Worm (Caenorhabditis elegans): Measurements from ENCODE around the gene C14C11.4.

C14C11.4 gene

DNA sequence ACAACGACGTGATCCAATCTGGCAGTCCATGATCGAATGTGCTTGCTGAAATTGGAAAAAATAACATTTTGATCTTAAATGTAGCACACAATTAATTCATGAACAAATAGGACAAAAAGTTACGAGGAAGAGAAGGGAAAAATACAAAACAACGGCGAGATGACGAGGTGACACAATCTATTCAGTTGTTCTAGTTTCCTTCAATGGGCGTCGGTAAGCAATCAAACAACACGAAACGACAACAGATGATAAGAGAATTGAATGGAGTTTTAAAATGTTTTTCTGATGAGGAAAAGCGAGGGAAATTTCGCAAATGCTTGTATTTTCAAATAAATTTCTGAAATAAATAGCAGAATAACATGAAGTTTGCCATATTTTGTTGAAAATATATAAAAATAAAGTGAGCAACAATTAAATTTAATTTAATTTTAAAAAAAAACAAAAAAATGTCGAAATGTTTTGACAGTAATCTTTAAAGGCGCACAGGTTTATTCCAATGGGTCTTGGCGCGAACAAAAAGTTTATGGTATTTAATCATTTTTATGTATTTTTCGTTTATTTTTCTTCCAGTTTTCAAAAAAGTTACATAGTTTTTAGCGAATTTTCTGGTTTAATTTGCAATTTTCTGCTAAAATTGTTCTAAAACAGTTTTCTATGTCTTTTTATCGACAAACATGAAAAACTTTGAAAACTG lies 18.8 kb downstream of the C14C11.4 start, which contains the start of gene C14C11.7:
C14C11.7 (minus strand) TSS at position 51 of the 694 bp plus-strand sequence.
- TF ChIP-seq ets-4 (GFP tag; optimal IDR thresholded peaks at IDR 0.05): no peak
- peak; percentile 50 for TF ChIP-seq efl-1 (GFP tag; optimal IDR thresholded peaks at IDR 0.05)
- peak; percentile 35; the same call in 1 of the 2 replicates for TF ChIP-seq madf-8 (GFP tag; conservative IDR thresholded peaks at IDR 0.05)
- peak; percentile 81 for TF ChIP-seq F33H1.4 (GFP tag; IDR thresholded peaks at IDR 0.05)
- no peak for TF ChIP-seq K12H6.12 (tag; optimal IDR thresholded peaks at IDR 0.05)
- no peak for TF ChIP-seq T26A5.8 (tag; optimal IDR thresholded peaks at IDR 0.05)
- no peak for TF ChIP-seq sea-2 (GFP tag; IDR thresholded peaks at IDR 0.05)
- peak; percentile 82 for TF ChIP-seq madf-6 (GFP tag; IDR thresholded peaks at IDR 0.05)
- TF ChIP-seq ama-1 (optimal IDR thresholded peaks at IDR 0.05): no peak
- TF ChIP-seq ama-1 (GFP tag; optimal IDR thresholded peaks at IDR 0.05): no peak
- TF ChIP-seq xnd-1 (tag; optimal IDR thresholded peaks at IDR 0.05): peak; percentile 63
- no peak for TF ChIP-seq rcor-1 (GFP tag; IDR thresholded peaks at IDR 0.05)
- TF ChIP-seq unc-130 (GFP tag; optimal IDR thresholded peaks at IDR 0.05): no peak
- no peak for TF ChIP-seq ztf-22 (GFP tag; optimal IDR thresholded peaks at IDR 0.05)
- TF ChIP-seq lsl-1 (GFP tag; optimal IDR thresholded peaks at IDR 0.05): peak; percentile 83
- TF ChIP-seq B0261.1 (tag; optimal IDR thresholded peaks at IDR 0.05): no peak

DNA sequence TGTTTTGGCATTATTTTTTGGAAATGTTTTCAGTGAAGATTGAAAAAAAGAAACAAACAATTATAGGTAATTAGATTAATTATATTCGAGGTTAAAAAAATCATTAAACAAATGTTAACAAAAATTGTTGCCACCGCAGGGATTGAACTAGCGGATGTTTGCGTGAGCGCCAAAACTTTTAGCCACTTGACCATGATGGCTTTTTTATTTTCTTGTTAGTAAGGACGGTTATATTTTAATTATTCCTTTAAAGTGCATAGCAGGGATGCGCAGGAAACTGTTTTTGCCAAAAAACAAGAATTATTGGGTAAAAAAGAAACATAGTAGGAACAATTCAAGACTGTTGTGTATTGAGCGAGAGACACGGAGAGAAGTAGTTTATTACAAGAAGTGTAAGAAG lies 19.9 kb downstream of the C14C11.4 start:
- peak; percentile 38 for TF ChIP-seq snpc-1.3 (tag; optimal IDR thresholded peaks at IDR 0.05; ENCODE audit: insufficient read depth)
- peak; percentile 24; the same call in 1 of the 2 replicates for TF ChIP-seq Y53F4B.3 (GFP tag; IDR thresholded peaks at IDR 0.05)
- TF ChIP-seq cebp-1 (GFP tag; IDR thresholded peaks at IDR 0.05): 0 out of 2 replicates have a peak, but pooled peaks have one; percentile 18
- TF ChIP-seq cebp-1 (tag; optimal IDR thresholded peaks at IDR 0.05): no peak
- TF ChIP-seq let-526 (GFP tag; IDR thresholded peaks at IDR 0.05): no peak
- no peak for TF ChIP-seq sdz-38 (tag; optimal IDR thresholded peaks at IDR 0.05)
- TF ChIP-seq him-1 (tag; optimal IDR thresholded peaks at IDR 0.05): peak; percentile 79
- no peak for TF ChIP-seq ceh-27 (GFP tag; optimal IDR thresholded peaks at IDR 0.05)
- TF ChIP-seq lsy-27 (tag; optimal IDR thresholded peaks at IDR 0.05; ENCODE audit: borderline replicate concordance, insufficient read depth): peak; percentile 49
- no peak; the same call in 1 of the 2 replicates for TF ChIP-seq madf-8 (GFP tag; conservative IDR thresholded peaks at IDR 0.05)
- no peak for TF ChIP-seq zfh-2 (GFP tag; conservative IDR thresholded peaks at IDR 0.05)
- TF ChIP-seq xnd-1 (tag; optimal IDR thresholded peaks at IDR 0.05): peak; percentile 52
- no peak for TF ChIP-seq Y67H2A.10 (GFP tag; conservative IDR thresholded peaks at IDR 0.05)
- TF ChIP-seq unc-62 (GFP tag; optimal IDR thresholded peaks at IDR 0.05): no peak
- TF ChIP-seq pbrm-1 (GFP tag; IDR thresholded peaks at IDR 0.05): peak; percentile 77
- TF ChIP-seq ztf-22 (GFP tag; optimal IDR thresholded peaks at IDR 0.05): no peak
- peak; percentile 13 for TF ChIP-seq efl-1 (GFP tag; optimal IDR thresholded peaks at IDR 0.05)
- peak; percentile 80; the same call in 1 of the 2 replicates for TF ChIP-seq hmg-20 (GFP tag; IDR thresholded peaks at IDR 0.05)
- TF ChIP-seq tbx-9 (tag; optimal IDR thresholded peaks at IDR 0.05; ENCODE audit: borderline replicate concordance): no peak
- peak; percentile 92 for TF ChIP-seq rpc-1 (optimal IDR thresholded peaks at IDR 0.05)
- TF ChIP-seq rpc-1 (tag; optimal IDR thresholded peaks at IDR 0.05): peak; percentile 93
- TF ChIP-seq K12H6.12 (tag; optimal IDR thresholded peaks at IDR 0.05): peak; percentile 3
- TF ChIP-seq sptf-2 (GFP tag; optimal IDR thresholded peaks at IDR 0.05): no peak
- TF ChIP-seq egl-18 (GFP tag; IDR thresholded peaks at IDR 0.05): no peak
- peak; percentile 30 for TF ChIP-seq snpc-1.1 (tag; optimal IDR thresholded peaks at IDR 0.05; ENCODE audit: insufficient read depth)
- TF ChIP-seq ztf-25 (GFP tag; IDR thresholded peaks at IDR 0.05): peak; percentile 82; the same call in 1 of the 2 replicates
- TF ChIP-seq akir-1 (GFP tag; optimal IDR thresholded peaks at IDR 0.05): no peak
- peak; percentile 38 for TF ChIP-seq madf-10 (tag; optimal IDR thresholded peaks at IDR 0.05)
- TF ChIP-seq mel-28 (tag; optimal IDR thresholded peaks at IDR 0.05; ENCODE audit: borderline replicate concordance): no peak
- peak; percentile 84 for TF ChIP-seq T26A5.8 (tag; optimal IDR thresholded peaks at IDR 0.05)
- no peak for TF ChIP-seq F22D6.2 (tag; optimal IDR thresholded peaks at IDR 0.05)
- peak; percentile 85 for TF ChIP-seq attf-6 (GFP tag; IDR thresholded peaks at IDR 0.05)
- TF ChIP-seq nfya-2 (GFP tag; IDR thresholded peaks at IDR 0.05): peak; percentile 87; the same call in 1 of the 2 replicates
- TF ChIP-seq F52B5.7 (tag; optimal IDR thresholded peaks at IDR 0.05): peak; percentile 79
- peak; percentile 81 for TF ChIP-seq fkh-3 (tag; optimal IDR thresholded peaks at IDR 0.05)
- TF ChIP-seq tlf-1 (GFP tag; optimal IDR thresholded peaks at IDR 0.05): peak; percentile 27
